Fruit fly (Drosophila melanogaster) whole organism, embryonic: ENCODE results near the gene CG14024.

Experiments
- B-H2 ChIP-seq: fragments of 200-800 bp; sonication (Bioruptor generic); optimal IDR thresholded peaks from 2 replicates; lab custom pipeline; 2018; ENCODE audit warnings: missing biosample characterization, mild to moderate bottlenecking, missing genetic modification characterization
- Blimp-1 ChIP-seq: fragments of 200-800 bp; sonication (Bioruptor generic); optimal IDR thresholded peaks from 3 replicates; lab custom pipeline; 2018; ENCODE audit warnings: missing biosample characterization, missing genetic modification characterization, mild to moderate bottlenecking, moderate library complexity, missing genetic modification reagents
- CG10267 ChIP-seq: fragments of 200-800 bp; sonication (Bioruptor generic); optimal IDR thresholded peaks from 2 replicates; lab custom pipeline; 2018; ENCODE audit warnings: missing biosample characterization, mild to moderate bottlenecking, missing genetic modification characterization, moderate library complexity
- CG10321 ChIP-seq: fragments of 200-800 bp; sonication (Bioruptor generic); IDR thresholded peaks from 2 replicates; pipeline ENCODE4 v1.3.6; 2022; ENCODE audit warnings: missing biosample characterization, missing genetic modification characterization
- CG11247 ChIP-seq: fragments of 200-800 bp; sonication (Bioruptor generic); IDR thresholded peaks from 2 replicates; pipeline ENCODE4 v1.3.6; 2022; ENCODE audit warnings: missing biosample characterization, missing genetic modification characterization
- CG11723 ChIP-seq: fragments of 200-800 bp; sonication (Bioruptor generic); optimal IDR thresholded peaks from 2 replicates; lab custom pipeline; 2017; ENCODE audit warnings: missing biosample characterization, mild to moderate bottlenecking, missing genetic modification characterization
- CG13424 ChIP-seq: fragments of 200-800 bp; sonication (Bioruptor generic); optimal IDR thresholded peaks from 2 replicates; lab custom pipeline; 2019; ENCODE audit warnings: missing biosample characterization, mild to moderate bottlenecking, missing genetic modification characterization, moderate library complexity
- CG18011 ChIP-seq: fragments of 200-800 bp; sonication (Bioruptor generic); optimal IDR thresholded peaks from 2 replicates; lab custom pipeline; 2017; ENCODE audit warnings: missing biosample characterization, missing genetic modification characterization, mild to moderate bottlenecking, moderate library complexity, missing genotype
- CG1832 ChIP-seq: fragments of 200-800 bp; sonication (Bioruptor generic); optimal IDR thresholded peaks from 2 replicates; lab custom pipeline; 2017; ENCODE audit warnings: missing biosample characterization, mild to moderate bottlenecking, missing genetic modification characterization, inconsistent platforms
- CG2678 ChIP-seq: fragments of 200-800 bp; sonication (Bioruptor generic); optimal IDR thresholded peaks from 3 replicates; lab custom pipeline; 2019; ENCODE audit warnings: missing biosample characterization, mild to moderate bottlenecking, missing genetic modification characterization, moderate library complexity
- CG3726 ChIP-seq: fragments of 200-800 bp; sonication (Bioruptor generic); IDR thresholded peaks from 3 replicates; pipeline ENCODE4, ENCODE4 v1.3.6; 2022; ENCODE audit warnings: missing biosample characterization, missing genetic modification characterization
- CG42726 ChIP-seq: fragments of 200-800 bp; sonication (Bioruptor generic); IDR thresholded peaks from 2 replicates; pipeline ENCODE4 v1.3.6; 2022; ENCODE audit warnings: missing biosample characterization, missing genetic modification characterization; ENCODE audit not compliant: partially characterized antibody
- CG7928 ChIP-seq: fragments of 200-800 bp; sonication (Bioruptor generic); optimal IDR thresholded peaks from 2 replicates; lab custom pipeline; 2017; ENCODE audit warnings: missing biosample characterization, mild to moderate bottlenecking, missing genetic modification characterization
- CG8359 ChIP-seq: fragments of 200-800 bp; sonication (Bioruptor generic); optimal IDR thresholded peaks from 2 replicates; lab custom pipeline; 2017; ENCODE audit warnings: missing biosample characterization, mild to moderate bottlenecking, missing genetic modification characterization, borderline replicate concordance
- CG8478 ChIP-seq: fragments of >200 bp; optimal IDR thresholded peaks from 2 replicates; lab custom pipeline; 2018
- CG9437 ChIP-seq: fragments of 200-800 bp; sonication (Bioruptor generic); optimal IDR thresholded peaks from 2 replicates; lab custom pipeline; 2018; ENCODE audit warnings: missing biosample characterization, mild to moderate bottlenecking, missing genetic modification characterization
- CG9727 ChIP-seq: fragments of 200-800 bp; sonication (Bioruptor generic); optimal IDR thresholded peaks from 3 replicates; lab custom pipeline; 2017; ENCODE audit warnings: missing biosample characterization, mild to moderate bottlenecking, missing genetic modification characterization
- CG9876 ChIP-seq: fragments of 200-800 bp; sonication (Bioruptor generic); optimal IDR thresholded peaks from 2 replicates; lab custom pipeline; 2016; ENCODE audit warnings: missing biosample characterization, missing genetic modification characterization
- Camta ChIP-seq: fragments of 200-800 bp; sonication (Bioruptor generic); optimal IDR thresholded peaks from 2 replicates; lab custom pipeline; 2016; ENCODE audit warnings: missing biosample characterization, missing genetic modification characterization
- Deaf1 ChIP-seq: fragments of 200-800 bp; optimal IDR thresholded peaks from 3 replicates; lab custom pipeline; 2019; ENCODE audit warnings: missing biosample characterization, mild to moderate bottlenecking, missing genetic modification characterization, moderate library complexity
- Drgx ChIP-seq: fragments of 200-800 bp; sonication (Bioruptor generic); IDR thresholded peaks from 2 replicates; pipeline ENCODE4 v1.3.6; 2022; ENCODE audit warnings: missing biosample characterization, missing genetic modification characterization
- ERR ChIP-seq: fragments of 200-800 bp; sonication (Bioruptor generic); optimal IDR thresholded peaks from 2 replicates; lab custom pipeline; 2016; ENCODE audit warnings: missing biosample characterization, missing genetic modification characterization
- GATAe ChIP-seq: fragments of 200-800 bp; sonication (Bioruptor generic); conservative IDR thresholded peaks from 2 replicates; pipeline ENCODE4 v1.3.6; 2022; ENCODE audit warnings: missing biosample characterization, missing genetic modification characterization
- Gug ChIP-seq: fragments of 200-800 bp; sonication (Bioruptor generic); IDR thresholded peaks from 4 replicates; pipeline ENCODE4 v1.3.6; 2022; ENCODE audit warnings: missing biosample characterization, missing genetic modification characterization
- H15 ChIP-seq: fragments of 200-800 bp; sonication (Bioruptor generic); IDR thresholded peaks from 3 replicates; pipeline ENCODE4 v1.3.6; 2022; ENCODE audit warnings: missing biosample characterization, missing genetic modification characterization
- HLH54F ChIP-seq: fragments of 200-800 bp; sonication (Bioruptor generic); optimal IDR thresholded peaks from 3 replicates; lab custom pipeline; 2016; ENCODE audit warnings: missing biosample characterization, missing genetic modification characterization
- Hey ChIP-seq: fragments of 200-800 bp; sonication (Bioruptor generic); optimal IDR thresholded peaks from 3 replicates; lab custom pipeline; 2018; ENCODE audit warnings: missing biosample characterization, mild to moderate bottlenecking, missing genetic modification characterization
- Jarid2 ChIP-seq: fragments of 200-800 bp; sonication (Bioruptor generic); optimal IDR thresholded peaks from 3 replicates; lab custom pipeline; 2017; ENCODE audit warnings: mild to moderate bottlenecking, missing biosample characterization, missing genetic modification reagents, missing genetic modification characterization
- Kr ChIP-seq: fragments of 200-800 bp; sonication (Bioruptor generic); optimal IDR thresholded peaks from 2 replicates; lab custom pipeline; 2017; ENCODE audit warnings: missing biosample characterization, mild to moderate bottlenecking, missing genetic modification characterization
- Mad ChIP-seq: fragments of 200-800 bp; sonication (Bioruptor generic); optimal IDR thresholded peaks from 2 replicates; lab custom pipeline; 2016; ENCODE audit warnings: missing biosample characterization, missing genetic modification characterization
- Pdp1 ChIP-seq, 2 experiments: fragments of 200-800 bp; sonication (Bioruptor generic); optimal IDR thresholded peaks; 3 replicates each; lab custom pipeline; 2016; ENCODE audit warnings: missing biosample characterization in 2 of 2, missing genetic modification characterization in 2 of 2, mild to moderate bottlenecking in 1 of 2, moderate library complexity in 1 of 2
- Rfx ChIP-seq: fragments of 200-800 bp; sonication (Bioruptor generic); IDR thresholded peaks from 2 replicates; pipeline ENCODE4 v1.3.6; 2022; ENCODE audit warnings: missing biosample characterization, missing genetic modification characterization
- al ChIP-seq: fragments of 200-800 bp; sonication (Bioruptor generic); IDR thresholded peaks from 2 replicates; pipeline ENCODE4 v1.3.6; 2022; ENCODE audit warnings: missing biosample characterization, missing genetic modification characterization
- cas ChIP-seq: fragments of 200-800 bp; sonication (Bioruptor generic); IDR thresholded peaks from 2 replicates; pipeline ENCODE4 v1.3.6; 2022; ENCODE audit warnings: missing biosample characterization, missing genetic modification characterization
- crol ChIP-seq: fragments of 200-800 bp; sonication (Bioruptor generic); IDR thresholded peaks from 2 replicates; pipeline ENCODE4 v1.3.6; 2022; ENCODE audit warnings: missing biosample characterization, missing genetic modification characterization
- dan ChIP-seq: fragments of 200-800 bp; sonication (Bioruptor generic); IDR thresholded peaks from 2 replicates; pipeline ENCODE4 v1.3.6; 2022; ENCODE audit warnings: missing biosample characterization, missing genetic modification characterization
- dmrt11E ChIP-seq: fragments of 200-800 bp; sonication (Bioruptor generic); optimal IDR thresholded peaks from 3 replicates; lab custom pipeline; 2018; ENCODE audit warnings: missing biosample characterization, mild to moderate bottlenecking, missing genetic modification characterization, moderate library complexity
- dysf ChIP-seq: fragments of 200-800 bp; sonication (Bioruptor generic); IDR thresholded peaks from 3 replicates; pipeline ENCODE4 v1.3.6; 2022; ENCODE audit warnings: missing biosample characterization, missing genetic modification characterization
- gcm2 ChIP-seq: fragments of 200-800 bp; sonication (Bioruptor generic); optimal IDR thresholded peaks from 2 replicates; lab custom pipeline; 2016; ENCODE audit warnings: missing biosample characterization, missing genetic modification characterization
- gem ChIP-seq: fragments of 200-800 bp; sonication (Bioruptor generic); optimal IDR thresholded peaks from 2 replicates; lab custom pipeline; 2019; ENCODE audit warnings: missing biosample characterization, mild to moderate bottlenecking, missing genetic modification characterization, moderate library complexity
- grau ChIP-seq: fragments of 200-800 bp; optimal IDR thresholded peaks from 3 replicates; lab custom pipeline; 2019; ENCODE audit warnings: missing biosample characterization, mild to moderate bottlenecking, missing genetic modification characterization, moderate library complexity
- inv ChIP-seq: fragments of 200-800 bp; sonication (Bioruptor generic); IDR thresholded peaks from 2 replicates; pipeline ENCODE4 v1.3.6; 2022; ENCODE audit warnings: missing biosample characterization, missing genetic modification characterization; ENCODE audit not compliant: partially characterized antibody
- lab ChIP-seq: fragments of 200-800 bp; sonication (Bioruptor generic); optimal IDR thresholded peaks from 3 replicates; lab custom pipeline; 2017; ENCODE audit warnings: missing biosample characterization, missing genetic modification characterization, mild to moderate bottlenecking, moderate library complexity, missing genetic modification reagents
- lbe ChIP-seq: fragments of 200-800 bp; sonication (Bioruptor generic); optimal IDR thresholded peaks from 2 replicates; lab custom pipeline; 2016; ENCODE audit warnings: missing biosample characterization, mild to moderate bottlenecking, missing genetic modification characterization
- mam ChIP-seq: fragments of 200-800 bp; sonication (Bioruptor generic); optimal IDR thresholded peaks from 3 replicates; lab custom pipeline; 2016; ENCODE audit warnings: missing biosample characterization, missing genetic modification characterization
- ro ChIP-seq: fragments of 200-800 bp; sonication (Bioruptor generic); IDR thresholded peaks from 2 replicates; pipeline ENCODE4 v1.3.6; 2022; ENCODE audit warnings: missing biosample characterization, missing genetic modification characterization
- row ChIP-seq: fragments of 200-800 bp; sonication (Bioruptor generic); IDR thresholded peaks from 3 replicates; pipeline ENCODE4 v1.3.6; 2022; ENCODE audit warnings: missing biosample characterization, missing genetic modification characterization
- schlank ChIP-seq: fragments of 200-800 bp; sonication (Bioruptor generic); optimal IDR thresholded peaks from 2 replicates; lab custom pipeline; 2018; ENCODE audit warnings: missing biosample characterization, mild to moderate bottlenecking, missing genetic modification characterization
- sens ChIP-seq: fragments of 200-800 bp; sonication (Bioruptor generic); peaks from one replicate; lab custom pipeline; 2016; ENCODE audit warnings: missing biosample characterization, missing genetic modification characterization
- sima ChIP-seq: fragments of 200-800 bp; sonication (Bioruptor generic); optimal IDR thresholded peaks from 2 replicates; lab custom pipeline; 2016; ENCODE audit warnings: missing biosample characterization, missing genetic modification characterization
- unpg ChIP-seq: fragments of 200-800 bp; sonication (Bioruptor generic); optimal IDR thresholded peaks from 3 replicates; lab custom pipeline; 2018; ENCODE audit warnings: missing biosample characterization, mild to moderate bottlenecking, missing genetic modification characterization, moderate library complexity
- vnd ChIP-seq: fragments of 200-800 bp; sonication (Bioruptor generic); IDR thresholded peaks from 3 replicates; pipeline ENCODE4 v1.3.6; 2022; ENCODE audit warnings: missing biosample characterization, missing genetic modification characterization; ENCODE audit not compliant: partially characterized antibody

The CG14024 gene

DNA sequence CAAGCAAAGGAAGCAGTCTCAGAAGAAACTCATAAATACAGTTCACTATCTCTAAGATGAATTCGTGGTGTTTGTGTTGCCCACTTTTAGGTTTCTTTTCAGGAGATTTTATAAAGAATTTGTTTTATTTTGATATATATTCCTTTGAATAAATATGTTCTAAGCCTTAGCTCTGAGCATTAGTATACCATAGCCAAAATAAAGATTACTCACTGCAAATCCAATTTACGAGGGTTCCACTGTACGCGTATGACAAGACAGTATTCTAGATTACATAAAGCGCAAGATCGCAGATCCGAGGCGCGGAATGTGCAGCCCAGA is 22.1 kb downstream of the CG14024 start (continued):
- TF ChIP-seq GATAe (no peak), Rfx (GFP tag; lab: Robert Waterston, UW) (peak; percentile 8; the same call in 1 of the 2 replicates), CG11247 (no peak), unpg (GFP tag; lab: Kevin White, UChicago) (peak; percentile 21), B-H2 (GFP tag; lab: Kevin White, UChicago) (no peak), dysf (GFP tag; lab: Robert Waterston, UW) (no peak), HLH54F (no peak), gem (peak; percentile 25), vnd (GFP tag; lab: Robert Waterston, UW) (no peak), grau (tag; lab: Kevin White, UChicago) (peak; percentile 87), sens (GFP tag; lab: Kevin White, UChicago) (peak; percentile 7), Hey (tag; lab: Kevin White, UChicago) (no peak), row (GFP tag; lab: Robert Waterston, UW) (peak; percentile 31; the same call in 2 of the 3 replicates), CG9876 (GFP tag; lab: Kevin White, UChicago) (no peak), Deaf1 (tag; lab: Kevin White, UChicago) (no peak), dan (GFP tag; lab: Robert Waterston, UW) (no peak), schlank (no peak), CG7928 (GFP tag; lab: Kevin White, UChicago) (no peak), H15 (GFP tag; lab: Robert Waterston, UW) (no peak), CG11723 (GFP tag; lab: Kevin White, UChicago) (no peak), Kr (GFP tag; lab: Kevin White, UChicago) (no peak), dmrt11E (tag; lab: Kevin White, UChicago) (peak; percentile 36), Jarid2 (GFP tag; lab: Kevin White, UChicago) (no peak), Mad (GFP tag; lab: Kevin White, UChicago) (no peak), Drgx (GFP tag; lab: Robert Waterston, UW) (peak; percentile 69), CG18011 (GFP tag; lab: Kevin White, UChicago) (no peak), inv (no peak), lbe (GFP tag; lab: Kevin White, UChicago) (peak; percentile 95), CG13424 (peak; percentile 9), CG9727 (no peak), Blimp-1 (GFP tag; lab: Kevin White, UChicago) (peak; percentile 1), al (no peak)
- TF ChIP-seq, all 482 proteins: peak for 21

dm6 chr2L:5291869-5292642 is 22.6 kb downstream of the CG14024 start:
- TF ChIP-seq CG3726 (GFP tag; lab: Robert Waterston, UW) (no peak), CG8359 (GFP tag; lab: Kevin White, UChicago) (no peak), crol (GFP tag; lab: Robert Waterston, UW) (peak; percentile 52; the same call in 1 of the 2 replicates), mam (GFP tag; lab: Kevin White, UChicago) (no peak), Gug (GFP tag; lab: Robert Waterston, UW) (no peak), Pdp1 (GFP tag; optimal IDR thresholded peaks at IDR 0.05; lab: Kevin White, UChicago) (peak in 1 of 2 experiments; percentile 44), CG10321 (GFP tag; lab: Robert Waterston, UW) (peak; percentile 77), ERR (GFP tag; lab: Kevin White, UChicago) (no peak), cas (GFP tag; lab: Robert Waterston, UW) (no peak), CG42726 (GFP tag; lab: Robert Waterston, UW) (no peak), CG10267 (tag; lab: Kevin White, UChicago) (no peak), CG2678 (no peak), Camta (no peak), CG8478 (lab: Kevin White, UChicago) (peak; percentile 60), CG9437 (GFP tag; lab: Kevin White, UChicago) (no peak), ro (GFP tag; lab: Robert Waterston, UW) (no peak), sima (no peak), lab (GFP tag; lab: Kevin White, UChicago) (no peak), gcm2 (GFP tag; lab: Kevin White, UChicago) (no peak), CG1832 (GFP tag; lab: Kevin White, UChicago) (peak; percentile 5)
